Worm (Caenorhabditis elegans) whole organism, L4/young adult: Measurements from ENCODE around the gene dpf-2.

Experiments used
- W03F9.2 ChIP-seq: fragments of 150-350 bp; optimal IDR thresholded peaks from 2 replicates; lab custom pipeline; 2014; ENCODE audit warnings: missing biosample characterization, missing genetic modification characterization
- dao-5 ChIP-seq: sonication (generic microtip); optimal IDR thresholded peaks from 2 replicates; lab custom pipeline; 2016; ENCODE audit warnings: missing genotype, missing genetic modification characterization, moderate library complexity, missing compliant biosample characterization

ce11 chrX:14841030-14841429 lies 9.4 kb downstream of the dpf-2 start:
- no peak for TF ChIP-seq dao-5 (tag; lab: Kevin White, UChicago)
- TF ChIP-seq W03F9.2 (tag; lab: Kevin White, UChicago) = peak; percentile 78
